Worm (Caenorhabditis elegans) whole organism, L4 larva: Measurements from ENCODE around the gene C25F9.11.
"Not testable (repeated sequence)": the region's sequence is repeated elsewhere in the genome, so short reads cannot be mapped to it uniquely, and the experiment has no call there.

Experiments
- T20F7.1 ChIP-seq: fragments of 200-800 bp; sonication (Bioruptor generic); optimal IDR thresholded peaks from 2 replicates; lab custom pipeline; 2018; ENCODE audit warnings: mild to moderate bottlenecking, missing genetic modification characterization, missing compliant biosample characterization
- T26A8.4 ChIP-seq: fragments of 200-800 bp; sonication (Bioruptor generic); IDR thresholded peaks from 2 replicates; pipeline ENCODE4 v1.3.6; 2022; ENCODE audit warnings: missing genetic modification characterization, missing compliant biosample characterization
- Y48G9A.11 ChIP-seq: fragments of 200-800 bp; sonication (Bioruptor generic); IDR thresholded peaks from 2 replicates; pipeline ENCODE4 v1.3.6; 2022; ENCODE audit warnings: missing genetic modification reagents, missing genetic modification characterization, missing compliant biosample characterization
- Y5F2A.4 ChIP-seq: fragments of 200-800 bp; sonication (Bioruptor generic); optimal IDR thresholded peaks from 2 replicates; lab custom pipeline; 2018; ENCODE audit warnings: mild to moderate bottlenecking, missing genetic modification characterization, missing compliant biosample characterization
- Y75B8A.6 ChIP-seq: fragments of 200-800 bp; sonication (Bioruptor generic); IDR thresholded peaks from 2 replicates; pipeline ENCODE4 v1.3.6; 2022; ENCODE audit warnings: missing genetic modification reagents, missing genetic modification characterization, missing compliant biosample characterization
- aha-1 ChIP-seq: fragments of 150-350 bp; peaks from one replicate; lab custom pipeline; 2014; ENCODE audit warnings: missing biosample characterization, missing genetic modification characterization
- arid-1 ChIP-seq: fragments of 200-800 bp; sonication (Bioruptor generic); conservative IDR thresholded peaks from 2 replicates; pipeline ENCODE4 v1.3.6; 2022; ENCODE audit warnings: missing genetic modification reagents, missing genetic modification characterization, missing compliant biosample characterization
- daf-16 ChIP-seq, 3 experiments: sonication (generic microtip); optimal IDR thresholded peaks; 2 replicates each; lab custom pipeline; 2016 to 2017; ENCODE audit warnings: missing genetic modification characterization in 3 of 3, missing genetic modification reagents in 3 of 3, mild to moderate bottlenecking in 2 of 3, missing compliant biosample characterization in 2 of 3, missing biosample characterization in 1 of 3, moderate library complexity in 1 of 3
- daf-19 ChIP-seq: fragments of 200-800 bp; sonication (Bioruptor generic); conservative IDR thresholded peaks from 2 replicates; pipeline ENCODE4 v1.3.6; 2022; ENCODE audit warnings: missing genetic modification characterization, missing compliant biosample characterization
- daf-8 ChIP-seq: fragments of 200-800 bp; sonication (Bioruptor generic); IDR thresholded peaks from 2 replicates; pipeline ENCODE4 v1.3.6; 2022; ENCODE audit warnings: missing genetic modification characterization, missing compliant biosample characterization
- dmd-6 ChIP-seq: fragments of 200-800 bp; sonication (Bioruptor generic); IDR thresholded peaks from 2 replicates; pipeline ENCODE4 v1.3.6; 2022; ENCODE audit warnings: missing genetic modification reagents, missing genetic modification characterization, missing compliant biosample characterization
- dve-1 ChIP-seq: sonication (generic microtip); optimal IDR thresholded peaks from 2 replicates; lab custom pipeline; 2017; ENCODE audit warnings: antibody characterized with exemption, mild to moderate bottlenecking, missing genetic modification characterization, missing compliant biosample characterization; ENCODE audit not compliant: insufficient read depth
- egl-27 ChIP-seq: sonication (generic microtip); optimal IDR thresholded peaks from 3 replicates; lab custom pipeline; 2017; ENCODE audit warnings: missing biosample characterization, missing genetic modification reagents, missing genetic modification characterization
- fkh-10 ChIP-seq: fragments of 150-350 bp; optimal IDR thresholded peaks from 2 replicates; lab custom pipeline; 2014; ENCODE audit warnings: missing biosample characterization, missing genetic modification reagents, missing genetic modification characterization
- hlh-11 ChIP-seq: fragments of 200-800 bp; sonication (Bioruptor generic); optimal IDR thresholded peaks from 2 replicates; lab custom pipeline; 2018; ENCODE audit warnings: mild to moderate bottlenecking, missing genetic modification characterization, missing compliant biosample characterization
- lin-38 ChIP-seq: fragments of 200-800 bp; sonication (Bioruptor generic); IDR thresholded peaks from 2 replicates; pipeline ENCODE4 v1.3.6; 2022; ENCODE audit warnings: missing genetic modification reagents, missing genetic modification characterization, missing compliant biosample characterization
- madf-5 ChIP-seq, 2 experiments: fragments of 200-800 bp; sonication (Bioruptor generic); IDR thresholded peaks; 2 replicates each; pipeline ENCODE4 v1.3.6; 2022; ENCODE audit warnings: missing compliant biosample characterization in 2 of 2, missing genetic modification characterization in 2 of 2
- mdl-1 ChIP-seq, 2 experiments: fragments of 150-350 bp in 1 of 2; sonication (generic microtip) in 1 of 2; optimal IDR thresholded peaks; 2 replicates each; lab custom pipeline; 2014 to 2017; ENCODE audit warnings: missing biosample characterization in 2 of 2, missing genetic modification characterization in 2 of 2
- mdt-29 ChIP-seq: fragments of 200-800 bp; sonication (Bioruptor generic); IDR thresholded peaks from 2 replicates; pipeline ENCODE4 v1.3.6; 2022; ENCODE audit warnings: missing genetic modification reagents, missing genetic modification characterization, missing compliant biosample characterization
- nhr-111 ChIP-seq: fragments of 200-800 bp; sonication (Bioruptor generic); optimal IDR thresholded peaks from 2 replicates; lab custom pipeline; 2018; ENCODE audit warnings: mild to moderate bottlenecking, missing genetic modification characterization, missing compliant biosample characterization
- nhr-28 ChIP-seq: fragments of 150-350 bp; optimal IDR thresholded peaks from 2 replicates; lab custom pipeline; 2014; ENCODE audit warnings: missing biosample characterization, missing genetic modification characterization
- nhr-41 ChIP-seq: fragments of 200-800 bp; sonication (Bioruptor generic); IDR thresholded peaks from 2 replicates; pipeline ENCODE4 v1.3.6; 2022; ENCODE audit warnings: missing genetic modification reagents, missing genetic modification characterization, missing compliant biosample characterization
- nhr-48 ChIP-seq: sonication (generic microtip); optimal IDR thresholded peaks from 2 replicates; lab custom pipeline; 2016; ENCODE audit warnings: mild to moderate bottlenecking, missing genetic modification characterization, missing compliant biosample characterization
- php-3 ChIP-seq: fragments of 200-800 bp; sonication (Bioruptor generic); IDR thresholded peaks from 2 replicates; pipeline ENCODE4 v1.3.6; 2022; ENCODE audit warnings: missing genetic modification reagents, missing genetic modification characterization, missing compliant biosample characterization
- pqm-1 ChIP-seq: sonication (generic microtip); optimal IDR thresholded peaks from 2 replicates; lab custom pipeline; 2017; ENCODE audit warnings: missing biosample characterization, missing genetic modification characterization
- spr-3 ChIP-seq: fragments of 200-800 bp; sonication (Bioruptor generic); optimal IDR thresholded peaks from 2 replicates; lab custom pipeline; 2018; ENCODE audit warnings: mild to moderate bottlenecking, missing genetic modification characterization, missing compliant biosample characterization
- tag-97 ChIP-seq: fragments of 200-800 bp; sonication (Bioruptor generic); IDR thresholded peaks from 2 replicates; pipeline ENCODE4 v1.3.6; 2022; ENCODE audit warnings: missing genetic modification characterization, missing compliant biosample characterization
- tra-1 ChIP-seq: fragments of 200-800 bp; sonication (Bioruptor generic); IDR thresholded peaks from 2 replicates; pipeline ENCODE4 v1.3.6; 2022; ENCODE audit warnings: missing genetic modification reagents, missing genetic modification characterization, missing compliant biosample characterization
- unc-39 ChIP-seq: sonication (generic microtip); optimal IDR thresholded peaks from 2 replicates; lab custom pipeline; 2017; ENCODE audit warnings: missing biosample characterization, missing genetic modification characterization
- unc-62 ChIP-seq, 3 experiments: fragments of 150-350 bp in 1 of 3; sonication (generic microtip); optimal IDR thresholded peaks in 2 of 3; peaks in 1 of 3; 1 replicate in 1 of 3; 2 replicates in 2 of 3; lab custom pipeline; 2014 to 2017; ENCODE audit warnings: missing biosample characterization in 3 of 3, missing genetic modification characterization in 3 of 3, missing genetic modification reagents in 3 of 3, missing genotype in 1 of 3
- zip-11 ChIP-seq: fragments of 200-800 bp; sonication (Bioruptor generic); IDR thresholded peaks from 2 replicates; pipeline ENCODE4 v1.3.6; 2022; ENCODE audit warnings: missing genetic modification characterization, missing compliant biosample characterization
- zip-2 ChIP-seq: fragments of 150-350 bp; optimal IDR thresholded peaks from 2 replicates; lab custom pipeline; 2014; ENCODE audit warnings: missing biosample characterization, missing genetic modification characterization

The C25F9.11 gene

ce11 chrV:19462612-19463011 is 29.7 kb upstream of the C25F9.11 start, which contains the start of gene Y43F8B.25:
TSS of gene Y43F8B.25 (plus strand) at chrV:19462912.
- TF ChIP-seq mdl-1 (tag; optimal IDR thresholded peaks at IDR 0.05; lab: Kevin White, UChicago) (no peak), daf-16 (GFP tag; optimal IDR thresholded peaks at IDR 0.05; lab: Kevin White, UChicago) (no peak), daf-16 (tag; optimal IDR thresholded peaks at IDR 0.05; lab: Kevin White, UChicago) (peak; percentile 2)

- TF ChIP-seq nhr-111 (GFP tag; lab: Kevin White, UChicago) (no peak), spr-3 (GFP tag; lab: Kevin White, UChicago) (no peak), nhr-48 (tag; lab: Kevin White, UChicago) (no peak), nhr-41 (GFP tag; lab: Robert Waterston, UW) (no peak), T20F7.1 (GFP tag; lab: Kevin White, UChicago) (no peak)
These were observed 29.1 kb upstream of the C25F9.11 start, which contains the start of gene Y43F8B.15 for ce11 chrV:19462020-19462419. TSS of gene Y43F8B.15 (minus strand) at chrV:19462120.

DNA sequence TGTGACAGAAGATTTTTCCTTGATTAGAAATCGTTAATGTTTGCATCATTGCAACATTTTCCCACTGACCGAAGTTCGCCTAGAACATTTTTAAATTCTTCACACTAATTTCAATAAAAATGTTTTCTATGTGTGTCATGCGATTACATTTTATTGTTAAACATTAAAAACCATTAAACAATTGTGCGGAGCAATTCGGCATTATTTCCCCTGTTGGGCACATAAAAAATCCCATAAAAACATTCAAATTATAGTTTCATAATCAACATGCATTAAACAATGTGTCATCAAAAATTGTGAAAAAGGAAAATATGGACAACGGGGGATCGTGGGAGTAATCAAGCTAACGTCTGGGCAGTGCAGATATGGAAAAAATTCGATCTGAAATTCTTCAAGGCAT is 26.6 kb upstream of the C25F9.11 start:
- TF ChIP-seq php-3 (peak; percentile 98), daf-16 (tag; optimal IDR thresholded peaks at IDR 0.05; lab: Kevin White, UChicago) (peak; percentile 31), tra-1 (GFP tag; lab: Robert Waterston, UW) (peak; percentile 26; the same call in 1 of the 2 replicates)
- TF ChIP-seq daf-16 (GFP tag; optimal IDR thresholded peaks at IDR 0.05; lab: Kevin White, UChicago), result not testable (repeated sequence)
- TF ChIP-seq, all 104 proteins: peak for 3; not testable (repeated sequence) for 101

ce11 chrV:19457120-19457519 is 24.2 kb upstream of the C25F9.11 start, which contains the start of gene Y43F8B.24:
TSS of gene Y43F8B.24 (plus strand) at chrV:19457420.
- no peak for TF ChIP-seq mdt-29
- no peak for TF ChIP-seq unc-39 (tag; lab: Kevin White, UChicago)
- no peak for TF ChIP-seq daf-16 (GFP tag; optimal IDR thresholded peaks at IDR 0.05; lab: Kevin White, UChicago)
- TF ChIP-seq daf-16 (tag; optimal IDR thresholded peaks at IDR 0.05; lab: Kevin White, UChicago), result peak; percentile 17
- TF ChIP-seq zip-2 (tag; lab: Kevin White, UChicago), result no peak
- TF ChIP-seq fkh-10, result no peak
- TF ChIP-seq unc-62 (GFP tag; optimal IDR thresholded peaks at IDR 0.05 in 1 of 2; lab: Kevin White, UChicago), result peak in 1 of 2 experiments; percentile 7
- TF ChIP-seq unc-62 (tag; optimal IDR thresholded peaks at IDR 0.05; lab: Kevin White, UChicago), result no peak
- TF ChIP-seq zip-11 (GFP tag; lab: Robert Waterston, UW), result no peak

DNA sequence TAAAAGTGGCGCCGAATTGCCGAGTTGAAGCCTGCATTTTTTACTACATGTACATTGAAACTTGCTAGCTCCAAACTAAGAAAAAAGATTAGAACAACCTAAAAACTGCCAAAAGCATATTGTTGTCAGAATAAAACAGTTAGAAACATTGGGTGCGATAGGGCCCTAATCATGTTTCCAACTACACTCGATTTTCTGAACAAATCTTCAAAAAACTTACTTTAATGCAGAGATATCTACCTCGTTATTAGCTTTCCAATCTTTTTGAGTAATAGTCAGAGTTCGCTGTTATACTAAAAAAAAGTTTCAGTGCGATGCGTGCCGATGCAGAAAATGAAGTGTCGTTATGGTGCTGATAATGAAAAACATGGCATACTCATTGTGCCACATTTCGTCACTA is 22.8 kb upstream of the C25F9.11 start, which contains the start of the genes Y43F8B.13 and Y43F8B.14:
Gene Y43F8B.13 (plus strand): TSS at position 301 of the 400 bp plus-strand sequence.
Gene Y43F8B.14 (minus strand): TSS at position 322 of the 400 bp plus-strand sequence.
- TF ChIP-seq aha-1 (tag; lab: Kevin White, UChicago) (no peak), lin-38 (GFP tag; lab: Robert Waterston, UW) (no peak), madf-5 (GFP tag; IDR thresholded peaks at IDR 0.05; lab: Robert Waterston, UW) (no peak), daf-16 (GFP tag; optimal IDR thresholded peaks at IDR 0.05; lab: Kevin White, UChicago) (no peak), daf-16 (tag; optimal IDR thresholded peaks at IDR 0.05; lab: Kevin White, UChicago) (peak; percentile 35), Y75B8A.6 (GFP tag; lab: Robert Waterston, UW) (no peak), pqm-1 (tag; lab: Kevin White, UChicago) (peak; percentile 56), tag-97 (GFP tag; lab: Robert Waterston, UW) (no peak), daf-19 (GFP tag; lab: Robert Waterston, UW) (no peak)

DNA sequence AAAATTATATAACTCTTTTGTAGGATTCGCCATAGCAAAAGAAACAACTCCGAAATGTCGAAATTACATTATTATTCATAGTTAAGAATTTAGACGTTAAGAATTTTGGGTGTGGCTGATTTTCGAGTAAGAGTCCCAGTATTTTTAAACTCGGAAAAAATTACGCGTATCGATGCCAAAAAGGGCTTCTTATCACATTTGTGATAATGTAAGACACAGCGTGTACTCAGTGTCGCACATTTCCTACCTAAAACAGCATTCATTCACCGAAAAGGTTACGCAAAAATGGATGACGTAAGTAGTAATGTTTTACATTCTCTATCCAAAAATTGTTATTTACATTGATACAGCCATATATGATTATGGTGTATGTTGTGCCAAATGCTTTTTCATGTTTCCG is 16.7 kb upstream of the C25F9.11 start, which contains the start of gene M04C3.5:
Gene M04C3.5 (plus strand): TSS at position 190 of the 400 bp plus-strand sequence.
- TF ChIP-seq hlh-11 (tag; lab: Kevin White, UChicago) (peak; percentile 26), T26A8.4 (GFP tag; lab: Robert Waterston, UW) (no peak), nhr-41 (GFP tag; lab: Robert Waterston, UW) (no peak), aha-1 (tag; lab: Kevin White, UChicago) (peak; percentile 48), pqm-1 (tag; lab: Kevin White, UChicago) (peak; percentile 55), Y48G9A.11 (GFP tag; lab: Robert Waterston, UW) (no peak), egl-27 (no peak), daf-8 (GFP tag; lab: Robert Waterston, UW) (no peak), arid-1 (GFP tag; lab: Robert Waterston, UW) (no peak), dmd-6 (GFP tag; lab: Robert Waterston, UW) (peak; percentile 61), dve-1 (tag; lab: Kevin White, UChicago) (no peak), daf-16 (GFP tag; optimal IDR thresholded peaks at IDR 0.05; lab: Kevin White, UChicago) (no peak), daf-16 (tag; optimal IDR thresholded peaks at IDR 0.05; lab: Kevin White, UChicago) (peak; percentile 35), nhr-28 (tag; lab: Kevin White, UChicago) (peak; percentile 23), Y5F2A.4 (GFP tag; lab: Kevin White, UChicago) (no peak), unc-62 (GFP tag; optimal IDR thresholded peaks at IDR 0.05 in 1 of 2; lab: Kevin White, UChicago) (peak in 1 of 2 experiments; percentile 67), unc-62 (tag; optimal IDR thresholded peaks at IDR 0.05; lab: Kevin White, UChicago) (no peak)
